Worm (Caenorhabditis elegans): ENCODE measurements around the gene R01E6.5.

Gene R01E6.5

ce11 chrX:13507233-13507632 lies 29.6 kb upstream of the R01E6.5 start, which contains the start of gene H06A10.1:
H06A10.1 (plus strand) TSS chrX:13507533.
- no peak for TF ChIP-seq T22C8.4 (GFP tag; IDR thresholded peaks at IDR 0.05)

- TF ChIP-seq ztf-23 (GFP tag; IDR thresholded peaks at IDR 0.05) (no peak), ref-1 (GFP tag; conservative IDR thresholded peaks at IDR 0.05) (no peak), flt-1 (GFP tag; IDR thresholded peaks at IDR 0.05) (no peak)
Measured at ce11 chrX:13510234-13510837, 26.5 kb upstream of the R01E6.5 start.

ce11 chrX:13510997-13511396 lies 25.9 kb upstream of the R01E6.5 start, which contains the start of gene col-185:
col-185 (minus strand) TSS chrX:13511097.
- TF ChIP-seq klf-2 (GFP tag; conservative IDR thresholded peaks at IDR 0.05) (no peak), cog-1 (tag; optimal IDR thresholded peaks at IDR 0.05) (no peak), ref-1 (GFP tag; conservative IDR thresholded peaks at IDR 0.05) (no peak), med-1 (GFP tag; optimal IDR thresholded peaks at IDR 0.05; ENCODE audit: insufficient read depth) (no peak), flt-1 (GFP tag; IDR thresholded peaks at IDR 0.05) (no peak), ztf-29 (GFP tag; IDR thresholded peaks at IDR 0.05) (no peak), ztf-23 (GFP tag; IDR thresholded peaks at IDR 0.05) (no peak), tab-1 (GFP tag; IDR thresholded peaks at IDR 0.05) (no peak), T22C8.4 (GFP tag; IDR thresholded peaks at IDR 0.05) (no peak)

ce11 chrX:13511796-13512195 lies 25.1 kb upstream of the R01E6.5 start:
- peak; percentile 89 for TF ChIP-seq T22C8.4 (GFP tag; IDR thresholded peaks at IDR 0.05)
- TF ChIP-seq klf-2 (GFP tag; conservative IDR thresholded peaks at IDR 0.05): peak; percentile 77
- peak; percentile 70 for TF ChIP-seq cog-1 (tag; optimal IDR thresholded peaks at IDR 0.05)
- TF ChIP-seq ztf-23 (GFP tag; IDR thresholded peaks at IDR 0.05): peak; percentile 91
- TF ChIP-seq flt-1 (GFP tag; IDR thresholded peaks at IDR 0.05): peak; percentile 93
- TF ChIP-seq ztf-29 (GFP tag; IDR thresholded peaks at IDR 0.05): peak; percentile 89
- peak; percentile 92 for TF ChIP-seq tab-1 (GFP tag; IDR thresholded peaks at IDR 0.05)
- peak; percentile 67 for TF ChIP-seq ref-1 (GFP tag; conservative IDR thresholded peaks at IDR 0.05)
- TF ChIP-seq med-1 (GFP tag; optimal IDR thresholded peaks at IDR 0.05; ENCODE audit: insufficient read depth): peak; percentile 55

ce11 chrX:13514384-13514783 lies 22.5 kb upstream of the R01E6.5 start:
- TF ChIP-seq cog-1 (tag; optimal IDR thresholded peaks at IDR 0.05) (peak; percentile 59), T22C8.4 (GFP tag; IDR thresholded peaks at IDR 0.05) (peak; percentile 78), med-1 (GFP tag; optimal IDR thresholded peaks at IDR 0.05; ENCODE audit: insufficient read depth) (no peak)

- TF ChIP-seq cog-1 (tag; optimal IDR thresholded peaks at IDR 0.05) (peak; percentile 64), flt-1 (GFP tag; IDR thresholded peaks at IDR 0.05) (peak; percentile 70; the same call in 1 of the 2 replicates), tab-1 (GFP tag; IDR thresholded peaks at IDR 0.05) (no peak)
Measured at ce11 chrX:13518861-13519713, 17.8 kb upstream of the R01E6.5 start, which contains the start of the genes cdk-4 and F18H3.1. cdk-4 (minus strand) TSS chrX:13518911. F18H3.1 (plus strand) TSS chrX:13519663.

- no peak for TF ChIP-seq ztf-23 (GFP tag; IDR thresholded peaks at IDR 0.05)
- TF ChIP-seq cog-1 (tag; optimal IDR thresholded peaks at IDR 0.05): no peak
- TF ChIP-seq ref-1 (GFP tag; conservative IDR thresholded peaks at IDR 0.05): no peak
- no peak for TF ChIP-seq tab-1 (GFP tag; IDR thresholded peaks at IDR 0.05)
- TF ChIP-seq flt-1 (GFP tag; IDR thresholded peaks at IDR 0.05): no peak
- no peak for TF ChIP-seq T22C8.4 (GFP tag; IDR thresholded peaks at IDR 0.05)
- TF ChIP-seq ztf-29 (GFP tag; IDR thresholded peaks at IDR 0.05): no peak
- TF ChIP-seq klf-2 (GFP tag; conservative IDR thresholded peaks at IDR 0.05): no peak
- TF ChIP-seq med-1 (GFP tag; optimal IDR thresholded peaks at IDR 0.05; ENCODE audit: insufficient read depth): no peak
Measured at ce11 chrX:13525094-13525493, 11.8 kb upstream of the R01E6.5 start.

- 0 out of 2 replicates have a peak, but pooled peaks have one; percentile 20 for TF ChIP-seq ztf-23 (GFP tag; IDR thresholded peaks at IDR 0.05)
- TF ChIP-seq med-1 (GFP tag; optimal IDR thresholded peaks at IDR 0.05; ENCODE audit: insufficient read depth): no peak
- 0 out of 2 replicates have a peak, but pooled peaks have one; percentile 45 for TF ChIP-seq ztf-29 (GFP tag; IDR thresholded peaks at IDR 0.05)
Measured at ce11 chrX:13526219-13527218, 10.3 kb upstream of the R01E6.5 start.

ce11 chrX:13527347-13528092 lies 9.3 kb upstream of the R01E6.5 start, which contains the start of gene pab-2:
pab-2 (minus strand) TSS chrX:13527415.
- TF ChIP-seq ztf-29 (GFP tag; IDR thresholded peaks at IDR 0.05) (peak; percentile 73), klf-2 (GFP tag; conservative IDR thresholded peaks at IDR 0.05) (no peak), ztf-23 (GFP tag; IDR thresholded peaks at IDR 0.05) (peak; percentile 72), cog-1 (tag; optimal IDR thresholded peaks at IDR 0.05) (peak; percentile 69), flt-1 (GFP tag; IDR thresholded peaks at IDR 0.05) (0 out of 2 replicates have a peak, but pooled peaks have one; percentile 39), T22C8.4 (GFP tag; IDR thresholded peaks at IDR 0.05) (no peak)
